Worm (Caenorhabditis elegans): ENCODE data around the gene W07G4.2.
A peak's percentile ranks its signal among the peaks of the same experiment; 100 is the strongest.

Gene W07G4.2

ce11 chrV:13085917-13086552 lies 49.7 kb upstream of the W07G4.2 start (continued):
- TF ChIP-seq F37D6.2 (tag; optimal IDR thresholded peaks at IDR 0.05), result peak; percentile 20
- no peak for TF ChIP-seq Y5F2A.4 (GFP tag; optimal IDR thresholded peaks at IDR 0.05)
- TF ChIP-seq rbr-2 (tag; optimal IDR thresholded peaks at IDR 0.05), result peak; percentile 67
- TF ChIP-seq nhr-48 (tag; optimal IDR thresholded peaks at IDR 0.05), result peak; percentile 11
- no peak for TF ChIP-seq ztf-11 (tag; optimal IDR thresholded peaks at IDR 0.05)
- TF ChIP-seq T26A8.4 (GFP tag; IDR thresholded peaks at IDR 0.05), result peak; percentile 70; the same call in 1 of the 2 replicates
- TF ChIP-seq F26F4.8 (GFP tag; conservative IDR thresholded peaks at IDR 0.05), result no peak
- TF ChIP-seq R02D3.7 (tag; optimal IDR thresholded peaks at IDR 0.05), result no peak
- TF ChIP-seq F44E2.7 (GFP tag; IDR thresholded peaks at IDR 0.05), result no peak
- peak; percentile 90 for TF ChIP-seq ceh-20 (GFP tag; IDR thresholded peaks at IDR 0.05)
- TF ChIP-seq ceh-62 (tag; optimal IDR thresholded peaks at IDR 0.05), result no peak
- no peak for TF ChIP-seq nhr-42 (GFP tag; IDR thresholded peaks at IDR 0.05)
- no peak for TF ChIP-seq cey-2 (tag; optimal IDR thresholded peaks at IDR 0.05; ENCODE audit: borderline replicate concordance, insufficient read depth)
- TF ChIP-seq unc-62 (GFP tag; optimal IDR thresholded peaks at IDR 0.05 in 1 of 2), result peak in 1 of 2 experiments; percentile 98
- no peak for TF ChIP-seq unc-62 (tag; optimal IDR thresholded peaks at IDR 0.05)
- peak; percentile 85 for TF ChIP-seq nhr-6 (tag; optimal IDR thresholded peaks at IDR 0.05)
- TF ChIP-seq attf-4 (tag; optimal IDR thresholded peaks at IDR 0.05), result no peak
- TF ChIP-seq dmd-8 (GFP tag; IDR thresholded peaks at IDR 0.05), result no peak
- TF ChIP-seq nhr-10 (tag; optimal IDR thresholded peaks at IDR 0.05), result peak; percentile 78
- peak; percentile 70; the same call in 1 of the 2 replicates for TF ChIP-seq lin-1 (GFP tag; IDR thresholded peaks at IDR 0.05)
- no peak for TF ChIP-seq zip-2 (tag; optimal IDR thresholded peaks at IDR 0.05)
- peak in 1 of 2 experiments; percentile 77 for TF ChIP-seq daf-16 (GFP tag; optimal IDR thresholded peaks at IDR 0.05)
- peak; percentile 58 for TF ChIP-seq daf-16 (tag; optimal IDR thresholded peaks at IDR 0.05)
- no peak for TF ChIP-seq nhr-111 (GFP tag; optimal IDR thresholded peaks at IDR 0.05)
- TF ChIP-seq hif-1 (tag; optimal IDR thresholded peaks at IDR 0.05), result peak in 1 of 2 experiments; percentile 90
- peak; percentile 37 to 72 for TF ChIP-seq lsy-2 (tag; optimal IDR thresholded peaks at IDR 0.05)
- peak; percentile 57 for TF ChIP-seq nhr-28 (tag; optimal IDR thresholded peaks at IDR 0.05)
- TF ChIP-seq lin-13 (GFP tag; optimal IDR thresholded peaks at IDR 0.05), result no peak
- TF ChIP-seq vab-7 (GFP tag; IDR thresholded peaks at IDR 0.05), result no peak
- peak; percentile 73 for TF ChIP-seq hmg-1.1 (GFP tag; IDR thresholded peaks at IDR 0.05)
- no peak for TF ChIP-seq lin-15B (tag; optimal IDR thresholded peaks at IDR 0.05)
- TF ChIP-seq spr-3 (GFP tag; optimal IDR thresholded peaks at IDR 0.05), result no peak
- no peak for TF ChIP-seq arid-1 (GFP tag; conservative IDR thresholded peaks at IDR 0.05)
- no peak for TF ChIP-seq egl-27 (tag; optimal IDR thresholded peaks at IDR 0.05)
- TF ChIP-seq hlh-30 (tag; optimal IDR thresholded peaks at IDR 0.05; ENCODE audit: insufficient read depth), result peak; percentile 71
- TF ChIP-seq ceh-28 (tag; optimal IDR thresholded peaks at IDR 0.05), result peak; percentile 12
- TF ChIP-seq mdt-29 (GFP tag; IDR thresholded peaks at IDR 0.05), result 0 out of 2 replicates have a peak, but pooled peaks have one; percentile 24
- no peak for TF ChIP-seq unc-130 (GFP tag; optimal IDR thresholded peaks at IDR 0.05)
- peak; percentile 26 for TF ChIP-seq mxl-3 (GFP tag; optimal IDR thresholded peaks at IDR 0.05)
- 0 out of 2 replicates have a peak, but pooled peaks have one; percentile 7 for TF ChIP-seq D1046.2 (GFP tag; IDR thresholded peaks at IDR 0.05)
- no peak for TF ChIP-seq nhr-41 (GFP tag; IDR thresholded peaks at IDR 0.05)
- peak; percentile 7 to 59 for TF ChIP-seq mdl-1 (tag; optimal IDR thresholded peaks at IDR 0.05)
- no peak for TF ChIP-seq madf-5 (GFP tag; IDR thresholded peaks at IDR 0.05)
- TF ChIP-seq Y48G9A.11 (GFP tag; IDR thresholded peaks at IDR 0.05), result no peak
- peak; percentile 40 for TF ChIP-seq ama-1 (optimal IDR thresholded peaks at IDR 0.05)
- no peak for TF ChIP-seq jun-1 (tag; optimal IDR thresholded peaks at IDR 0.05)
- TF ChIP-seq ceh-32 (tag; optimal IDR thresholded peaks at IDR 0.05; ENCODE audit: poor library complexity), result no peak
- TF ChIP-seq zfp-3 (GFP tag; conservative IDR thresholded peaks at IDR 0.05), result 0 out of 2 replicates have a peak, but pooled peaks have one; percentile 19
- TF ChIP-seq gei-8 (GFP tag; optimal IDR thresholded peaks at IDR 0.05), result no peak
- no peak for TF ChIP-seq nhr-237 (tag; optimal IDR thresholded peaks at IDR 0.05)
- no peak for TF ChIP-seq lin-39 (tag; optimal IDR thresholded peaks at IDR 0.05)

All from whole organism, L4 larva.